Worm (Caenorhabditis elegans) whole organism, L4 larva: ENCODE measurements around the gene str-220.

Source experiments
- F10B5.3 ChIP-seq: sonication (generic microtip); optimal IDR thresholded peaks from 2 replicates; lab custom pipeline; 2016; ENCODE audit warnings: mild to moderate bottlenecking, missing genetic modification characterization, missing compliant biosample characterization
- aly-2 ChIP-seq: sonication (generic microtip); optimal IDR thresholded peaks from 2 replicates; lab custom pipeline; 2018; ENCODE audit warnings: missing biosample characterization, missing genetic modification characterization
- ama-1 ChIP-seq: fragments of 150-350 bp; optimal IDR thresholded peaks from 2 replicates; lab custom pipeline; 2014; ENCODE audit warnings: inconsistent platforms, mixed read lengths
- arid-1 ChIP-seq: fragments of 200-800 bp; sonication (Bioruptor generic); conservative IDR thresholded peaks from 2 replicates; pipeline ENCODE4 v1.3.6; 2022; ENCODE audit warnings: missing genetic modification reagents, missing genetic modification characterization, missing compliant biosample characterization
- ces-1 ChIP-seq: fragments of 150-350 bp; sonication (generic microtip); optimal IDR thresholded peaks from 4 replicates; lab custom pipeline; 2014; ENCODE audit warnings: missing biosample characterization, missing genetic modification reagents, missing genetic modification characterization
- dve-1 ChIP-seq: sonication (generic microtip); optimal IDR thresholded peaks from 2 replicates; lab custom pipeline; 2017; ENCODE audit warnings: antibody characterized with exemption, mild to moderate bottlenecking, missing genetic modification characterization, missing compliant biosample characterization; ENCODE audit not compliant: insufficient read depth
- egl-27 ChIP-seq: sonication (generic microtip); optimal IDR thresholded peaks from 3 replicates; lab custom pipeline; 2017; ENCODE audit warnings: missing biosample characterization, missing genetic modification reagents, missing genetic modification characterization
- fos-1 ChIP-seq: fragments of 150-350 bp; optimal IDR thresholded peaks from 2 replicates; lab custom pipeline; 2014; ENCODE audit warnings: missing biosample characterization, missing genetic modification characterization
- jun-1 ChIP-seq: fragments of 150-350 bp; optimal IDR thresholded peaks from 2 replicates; lab custom pipeline; 2014; ENCODE audit warnings: missing biosample characterization, missing genetic modification reagents, missing genetic modification characterization
- nhr-11 ChIP-seq: fragments of 150-350 bp; optimal IDR thresholded peaks from 2 replicates; lab custom pipeline; 2014; ENCODE audit warnings: missing biosample characterization, missing genetic modification characterization
- unc-62 ChIP-seq, 3 experiments: fragments of 150-350 bp in 1 of 3; sonication (generic microtip); optimal IDR thresholded peaks in 2 of 3; peaks in 1 of 3; 1 replicate in 1 of 3; 2 replicates in 2 of 3; lab custom pipeline; 2014 to 2017; ENCODE audit warnings: missing biosample characterization in 3 of 3, missing genetic modification characterization in 3 of 3, missing genetic modification reagents in 3 of 3, missing genotype in 1 of 3

ce11 chrIV:7178942-7179341, 7.8 kb upstream of the str-220 start, which contains the start of gene C42D4.3:
- TF ChIP-seq ces-1 (no peak), aly-2 (tag; lab: Kevin White, UChicago) (no peak), nhr-11 (tag; lab: Kevin White, UChicago) (no peak), dve-1 (tag; lab: Kevin White, UChicago) (peak; percentile 30), F10B5.3 (tag; lab: Kevin White, UChicago) (no peak), egl-27 (no peak), fos-1 (no peak), jun-1 (tag; lab: Kevin White, UChicago) (no peak), arid-1 (GFP tag; lab: Robert Waterston, UW) (no peak), unc-62 (GFP tag; optimal IDR thresholded peaks at IDR 0.05 in 1 of 2; lab: Kevin White, UChicago) (no peak), unc-62 (tag; optimal IDR thresholded peaks at IDR 0.05; lab: Kevin White, UChicago) (no peak), ama-1 (no peak)
